Worm (Caenorhabditis elegans) whole organism, L2 larva: ENCODE results near the gene T25D10.1.

Experiments
- C34F6.9 ChIP-seq: fragments of 150-350 bp; optimal IDR thresholded peaks from 2 replicates; lab custom pipeline; 2014; ENCODE audit warnings: missing biosample characterization, missing genetic modification characterization
- R02D3.7 ChIP-seq: fragments of 150-350 bp; optimal IDR thresholded peaks from 2 replicates; lab custom pipeline; 2014; ENCODE audit warnings: missing biosample characterization, missing genetic modification characterization
- Y55F3AM.14 ChIP-seq: fragments of 200-800 bp; sonication (Bioruptor generic); optimal IDR thresholded peaks from 2 replicates; lab custom pipeline; 2018; ENCODE audit warnings: mild to moderate bottlenecking, missing genetic modification characterization, missing compliant biosample characterization
- ZK546.5 ChIP-seq: sonication (generic microtip); optimal IDR thresholded peaks from 2 replicates; lab custom pipeline; 2017; ENCODE audit warnings: missing biosample characterization, missing genetic modification characterization
- aly-2 ChIP-seq: fragments of 150-350 bp; optimal IDR thresholded peaks from 2 replicates; lab custom pipeline; 2014; ENCODE audit warnings: missing biosample characterization, missing genetic modification characterization
- blmp-1 ChIP-seq: sonication (generic microtip); optimal IDR thresholded peaks from 2 replicates; lab custom pipeline; 2017; ENCODE audit warnings: missing genetic modification characterization, mild to moderate bottlenecking, missing compliant biosample characterization, antibody characterized with exemption, moderate library complexity; ENCODE audit not compliant: insufficient read depth
- ceh-82 ChIP-seq: fragments of 150-350 bp; optimal IDR thresholded peaks from 2 replicates; lab custom pipeline; 2014; ENCODE audit warnings: missing biosample characterization, missing genetic modification characterization
- crh-2 ChIP-seq: sonication (generic microtip); optimal IDR thresholded peaks from 2 replicates; lab custom pipeline; 2017; ENCODE audit warnings: missing biosample characterization, missing genetic modification characterization
- elt-3 ChIP-seq: sonication (generic microtip); optimal IDR thresholded peaks from 2 replicates; lab custom pipeline; 2017; ENCODE audit warnings: missing biosample characterization, missing genetic modification characterization
- fos-1 ChIP-seq: fragments of 150-350 bp; optimal IDR thresholded peaks from 2 replicates; lab custom pipeline; 2014; ENCODE audit warnings: missing biosample characterization, missing genetic modification characterization
- lin-11 ChIP-seq: fragments of 150-350 bp; sonication (generic microtip); optimal IDR thresholded peaks from 2 replicates; lab custom pipeline; 2014; ENCODE audit warnings: missing biosample characterization, missing genetic modification characterization, inconsistent platforms, mixed read lengths
- lin-39 ChIP-seq: fragments of 150-350 bp; optimal IDR thresholded peaks from 2 replicates; lab custom pipeline; 2014; ENCODE audit warnings: missing biosample characterization, missing genetic modification reagents, missing genetic modification characterization
- lsy-2 ChIP-seq, 2 experiments: fragments of 150-350 bp in 1 of 2; sonication (generic microtip) in 1 of 2; optimal IDR thresholded peaks; 2 replicates each; lab custom pipeline; 2014 to 2017; ENCODE audit warnings: missing biosample characterization in 2 of 2, missing genetic modification characterization in 2 of 2
- mbf-1 ChIP-seq: sonication (generic microtip); optimal IDR thresholded peaks from 2 replicates; lab custom pipeline; 2017; ENCODE audit warnings: missing biosample characterization, missing genetic modification characterization
- mdl-1 ChIP-seq, 2 experiments: fragments of 150-350 bp in 1 of 2; sonication (generic microtip) in 1 of 2; optimal IDR thresholded peaks; 2 replicates each; lab custom pipeline; 2017; ENCODE audit warnings: missing biosample characterization in 2 of 2, missing genetic modification characterization in 2 of 2
- nhr-10 ChIP-seq: sonication (generic microtip); optimal IDR thresholded peaks from 2 replicates; lab custom pipeline; 2017; ENCODE audit warnings: missing biosample characterization, missing genetic modification characterization
- nhr-12 ChIP-seq: fragments of 150-350 bp; optimal IDR thresholded peaks from 2 replicates; lab custom pipeline; 2014; ENCODE audit warnings: missing biosample characterization, missing genetic modification characterization
- nhr-129 ChIP-seq: fragments of 150-350 bp; optimal IDR thresholded peaks from 2 replicates; lab custom pipeline; 2014; ENCODE audit warnings: missing biosample characterization, missing genetic modification characterization
- nhr-21 ChIP-seq: fragments of 150-350 bp; optimal IDR thresholded peaks from 2 replicates; lab custom pipeline; 2014; ENCODE audit warnings: missing biosample characterization, missing genetic modification characterization
- nhr-23 ChIP-seq: fragments of 150-350 bp; optimal IDR thresholded peaks from 2 replicates; lab custom pipeline; 2014; ENCODE audit warnings: missing biosample characterization, missing genetic modification reagents, missing genetic modification characterization
- nhr-237 ChIP-seq: fragments of 150-350 bp; optimal IDR thresholded peaks from 2 replicates; lab custom pipeline; 2014; ENCODE audit warnings: missing biosample characterization, missing genetic modification characterization
- nhr-25 ChIP-seq: fragments of 150-350 bp; sonication (generic microtip); optimal IDR thresholded peaks from 3 replicates; lab custom pipeline; 2014; ENCODE audit warnings: missing biosample characterization, missing genetic modification characterization
- nhr-6 ChIP-seq: fragments of 150-350 bp; optimal IDR thresholded peaks from 2 replicates; lab custom pipeline; 2014; ENCODE audit warnings: missing biosample characterization, missing genetic modification characterization
- nhr-77 ChIP-seq: fragments of 150-350 bp; optimal IDR thresholded peaks from 2 replicates; lab custom pipeline; 2014; ENCODE audit warnings: missing biosample characterization, missing genetic modification characterization
- peb-1 ChIP-seq: fragments of 150-350 bp; optimal IDR thresholded peaks from 2 replicates; lab custom pipeline; 2014; ENCODE audit warnings: missing biosample characterization, missing genetic modification characterization
- skn-1 ChIP-seq: sonication (generic microtip); optimal IDR thresholded peaks from 2 replicates; lab custom pipeline; 2017; ENCODE audit warnings: missing biosample characterization, missing genetic modification characterization
- sma-3 ChIP-seq: sonication (generic microtip); optimal IDR thresholded peaks from 2 replicates; lab custom pipeline; 2016; ENCODE audit warnings: missing genetic modification reagents, missing genetic modification characterization, missing compliant biosample characterization
- sma-9 ChIP-seq, 2 experiments: fragments of 150-350 bp in 1 of 2; sonication (generic microtip) in 1 of 2; optimal IDR thresholded peaks; 2 replicates each; lab custom pipeline; 2014 to 2016; ENCODE audit warnings: missing genetic modification characterization in 2 of 2, mild to moderate bottlenecking in 1 of 2, missing biosample characterization in 1 of 2, missing compliant biosample characterization in 1 of 2, missing genetic modification reagents in 1 of 2, moderate library complexity in 1 of 2
- snpc-4 ChIP-seq: fragments of 150-350 bp; optimal IDR thresholded peaks from 2 replicates; lab custom pipeline; 2014; ENCODE audit warnings: missing biosample characterization, missing genetic modification characterization
- unc-39 ChIP-seq: fragments of 150-350 bp; optimal IDR thresholded peaks from 2 replicates; lab custom pipeline; 2014; ENCODE audit warnings: missing biosample characterization, missing genetic modification characterization
- unc-55 ChIP-seq: fragments of 150-350 bp; sonication (generic microtip); optimal IDR thresholded peaks from 3 replicates; lab custom pipeline; 2014; ENCODE audit warnings: missing biosample characterization, missing genetic modification reagents, missing genetic modification characterization
- unc-62 ChIP-seq: fragments of 150-350 bp; optimal IDR thresholded peaks from 2 replicates; lab custom pipeline; 2014; ENCODE audit warnings: missing biosample characterization, missing genetic modification reagents, missing genetic modification characterization
- zag-1 ChIP-seq: fragments of 150-350 bp; optimal IDR thresholded peaks from 2 replicates; lab custom pipeline; 2014; ENCODE audit warnings: missing biosample characterization, missing genetic modification characterization
- ztf-1 ChIP-seq: fragments of 200-800 bp; sonication (Bioruptor generic); conservative IDR thresholded peaks from 2 replicates; pipeline ENCODE4 v1.3.6; 2022; ENCODE audit warnings: missing genetic modification characterization, missing compliant biosample characterization
- ztf-4 ChIP-seq: fragments of 150-350 bp; optimal IDR thresholded peaks from 2 replicates; lab custom pipeline; 2014; ENCODE audit warnings: missing biosample characterization, missing genetic modification characterization

T25D10.1 gene

DNA sequence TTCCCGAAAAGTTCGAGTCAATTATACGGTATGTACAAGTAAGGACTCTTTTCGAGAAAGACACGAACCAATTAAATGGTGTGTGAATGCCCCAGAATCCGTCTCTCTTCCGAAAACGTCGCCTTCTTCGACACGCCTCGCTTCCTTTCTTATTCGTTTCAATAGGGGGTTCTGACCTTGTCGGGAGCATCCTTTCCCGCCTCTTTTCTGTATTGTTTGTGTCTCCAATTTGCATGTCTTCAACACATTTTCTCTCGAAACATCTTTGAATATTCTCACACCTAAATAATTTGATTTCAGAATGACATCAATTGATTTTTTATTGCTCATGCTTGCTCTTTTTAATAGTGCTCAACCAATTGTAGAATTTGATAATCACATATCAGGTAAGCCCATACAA lies 37.9 kb downstream of the T25D10.1 start, which contains the start of gene cutl-16:
TSS of gene cutl-16 (plus strand) at position 301 of the 400 bp plus-strand sequence.
- TF ChIP-seq sma-3 (GFP tag; lab: Kevin White, UChicago) = no peak
- TF ChIP-seq nhr-129 = no peak
- no peak for TF ChIP-seq unc-39 (tag; lab: Kevin White, UChicago)

ce11 chrII:6443710-6444109 lies 40.5 kb downstream of the T25D10.1 start, which contains the start of gene K06A1.2:
Gene K06A1.2 (plus strand): TSS chrII:6444010.
- TF ChIP-seq nhr-23 (no peak), ztf-1 (no peak), nhr-10 (tag; lab: Kevin White, UChicago) (no peak), zag-1 (tag; lab: Kevin White, UChicago) (no peak), elt-3 (no peak), ceh-82 (tag; lab: Kevin White, UChicago) (no peak), crh-2 (no peak), ZK546.5 (tag; lab: Kevin White, UChicago) (no peak), nhr-237 (tag; lab: Kevin White, UChicago) (no peak), nhr-129 (no peak), peb-1 (tag; lab: Kevin White, UChicago) (no peak), unc-62 (GFP tag; lab: Kevin White, UChicago) (no peak), aly-2 (no peak), lsy-2 (tag; optimal IDR thresholded peaks at IDR 0.05; lab: Kevin White, UChicago) (no peak)

DNA sequence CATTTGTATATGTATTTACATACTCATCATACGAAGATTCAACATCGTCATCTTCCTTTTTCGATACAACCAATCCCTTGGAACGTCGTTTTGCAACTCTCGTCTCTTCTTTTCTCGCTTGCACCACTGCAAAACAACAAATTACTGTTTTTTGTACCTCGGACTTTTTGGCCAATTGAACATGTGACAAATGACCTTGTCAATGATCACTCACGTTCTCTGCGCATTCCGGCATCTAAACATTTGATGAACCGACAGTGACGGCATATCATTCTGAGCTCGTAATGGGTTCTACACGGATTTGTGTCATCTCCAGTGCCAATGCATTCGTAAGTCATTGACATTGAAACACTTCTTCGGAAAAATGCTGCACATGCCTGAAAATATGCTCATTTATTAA lies 45.0 kb downstream of the T25D10.1 start:
- TF ChIP-seq unc-55 (GFP tag; lab: Kevin White, UChicago) = no peak
- no peak for TF ChIP-seq ztf-4 (tag; lab: Kevin White, UChicago)
- TF ChIP-seq ztf-1 = no peak
- no peak for TF ChIP-seq lin-11 (tag; lab: Kevin White, UChicago)
- no peak for TF ChIP-seq nhr-12 (tag; lab: Kevin White, UChicago)
- no peak for TF ChIP-seq mdl-1 (tag; optimal IDR thresholded peaks at IDR 0.05; lab: Kevin White, UChicago)
- no peak for TF ChIP-seq Y55F3AM.14 (GFP tag; lab: Kevin White, UChicago)
- no peak for TF ChIP-seq lin-39
- TF ChIP-seq nhr-129 = peak; percentile 37
- TF ChIP-seq snpc-4 = no peak
- no peak for TF ChIP-seq R02D3.7
- no peak for TF ChIP-seq skn-1 (tag; lab: Kevin White, UChicago)
- no peak for TF ChIP-seq mbf-1 (tag; lab: Kevin White, UChicago)
- TF ChIP-seq nhr-21 = no peak
- peak; percentile 40 for TF ChIP-seq nhr-25 (tag; lab: Kevin White, UChicago)
- peak; percentile 32 for TF ChIP-seq sma-3 (GFP tag; lab: Kevin White, UChicago)
- no peak for TF ChIP-seq nhr-77
- TF ChIP-seq ZK546.5 (tag; lab: Kevin White, UChicago) = no peak
- TF ChIP-seq fos-1 = no peak
- peak; percentile 33 for TF ChIP-seq sma-9 (GFP tag; optimal IDR thresholded peaks at IDR 0.05; lab: Kevin White, UChicago)
- no peak for TF ChIP-seq sma-9 (tag; optimal IDR thresholded peaks at IDR 0.05; lab: Kevin White, UChicago)
- TF ChIP-seq C34F6.9 (tag; lab: Kevin White, UChicago) = no peak
- TF ChIP-seq, all 48 proteins: peak for 4

- TF ChIP-seq fos-1 (peak; percentile 59), nhr-25 (tag; lab: Kevin White, UChicago) (peak; percentile 47), lin-11 (tag; lab: Kevin White, UChicago) (no peak), crh-2 (peak; percentile 27)
Observed at ce11 chrII:6448656-6449055, 45.5 kb downstream of the T25D10.1 start.

DNA sequence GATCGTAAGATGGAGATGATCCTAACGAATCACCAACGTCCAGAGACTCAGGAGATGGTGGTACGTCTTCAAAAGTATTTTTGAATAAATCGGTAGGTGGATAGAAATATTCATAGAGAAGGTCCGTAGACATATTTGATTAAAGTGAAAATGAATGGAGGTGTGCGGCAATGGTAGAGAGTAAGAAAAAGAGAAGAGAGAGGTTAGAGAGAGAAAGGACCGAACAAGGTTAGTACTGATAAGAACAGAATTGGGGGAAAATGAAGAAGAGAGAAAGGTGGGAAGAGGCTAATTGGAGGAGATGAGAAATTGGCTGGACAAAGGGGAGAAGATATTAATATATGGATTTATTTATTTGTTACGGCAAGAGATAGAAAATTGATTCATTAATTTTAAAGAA lies 46.5 kb downstream of the T25D10.1 start, which contains the start of gene nhr-22:
TSS of gene nhr-22 (minus strand) at position 137 of the 400 bp plus-strand sequence.
- TF ChIP-seq nhr-6 (tag; lab: Kevin White, UChicago) = no peak
- peak; percentile 62 for TF ChIP-seq fos-1
- no peak for TF ChIP-seq ZK546.5 (tag; lab: Kevin White, UChicago)
- TF ChIP-seq crh-2 = no peak
- TF ChIP-seq blmp-1 = peak; percentile 24
